Fruit fly (Drosophila melanogaster) whole organism, embryonic: ENCODE results near the gene brat.

Experiments
- Atf-2 ChIP-seq: fragments of 200-800 bp; sonication (Bioruptor generic); optimal IDR thresholded peaks from 2 replicates; lab custom pipeline; 2016; ENCODE audit warnings: missing biosample characterization, missing genetic modification characterization
- Atf6 ChIP-seq: fragments of 200-800 bp; sonication (Bioruptor generic); IDR thresholded peaks from 2 replicates; pipeline ENCODE4 v1.3.6; 2022; ENCODE audit warnings: missing biosample characterization, missing genetic modification characterization
- Bgb ChIP-seq: fragments of 200-800 bp; sonication (Bioruptor generic); IDR thresholded peaks from 2 replicates; pipeline ENCODE4 v1.3.6; 2022; ENCODE audit warnings: missing biosample characterization, missing genetic modification characterization; ENCODE audit not compliant: partially characterized antibody
- BtbVII ChIP-seq: fragments of 200-800 bp; sonication (Bioruptor generic); optimal IDR thresholded peaks from 3 replicates; lab custom pipeline; 2017; ENCODE audit warnings: missing biosample characterization, mild to moderate bottlenecking, missing genetic modification characterization
- CG1024 ChIP-seq: fragments of 200-800 bp; sonication (Bioruptor generic); IDR thresholded peaks from 2 replicates; pipeline ENCODE4 v1.3.6; 2022; ENCODE audit warnings: missing biosample characterization, missing genetic modification characterization
- CG10959 ChIP-seq: fragments of 200-800 bp; sonication (Bioruptor generic); IDR thresholded peaks from 2 replicates; pipeline ENCODE4 v1.3.6; 2022; ENCODE audit warnings: missing biosample characterization, missing genetic modification characterization
- CG11504 ChIP-seq: fragments of 200-800 bp; sonication (Bioruptor generic); optimal IDR thresholded peaks from 3 replicates; lab custom pipeline; 2019; ENCODE audit warnings: missing biosample characterization, mild to moderate bottlenecking, missing genetic modification characterization, moderate library complexity
- CG1233 ChIP-seq: fragments of 200-800 bp; sonication (Bioruptor generic); optimal IDR thresholded peaks from 4 replicates; lab custom pipeline; 2018; ENCODE audit warnings: missing biosample characterization, mild to moderate bottlenecking, missing genetic modification characterization
- CG14441 ChIP-seq: fragments of 200-800 bp; sonication (Bioruptor generic); IDR thresholded peaks from 2 replicates; pipeline ENCODE4 v1.3.6; 2022; ENCODE audit warnings: missing biosample characterization, missing genetic modification characterization
- CG15011 ChIP-seq: fragments of 200-800 bp; sonication (Bioruptor generic); optimal IDR thresholded peaks from 3 replicates; lab custom pipeline; 2018; ENCODE audit warnings: missing biosample characterization, mild to moderate bottlenecking, missing genetic modification characterization
- CG16813 ChIP-seq: fragments of 200-800 bp; sonication (Bioruptor generic); IDR thresholded peaks from 3 replicates; pipeline ENCODE4 v1.3.6; 2022; ENCODE audit warnings: missing biosample characterization, missing genetic modification characterization; ENCODE audit not compliant: partially characterized antibody
- CG17385 ChIP-seq: fragments of 200-800 bp; sonication (Bioruptor generic); optimal IDR thresholded peaks from 3 replicates; lab custom pipeline; 2018; ENCODE audit warnings: missing biosample characterization, mild to moderate bottlenecking, missing genetic modification characterization
- CG17802 ChIP-seq: fragments of 200-800 bp; sonication (Bioruptor generic); optimal IDR thresholded peaks from 2 replicates; lab custom pipeline; 2018; ENCODE audit warnings: missing biosample characterization, mild to moderate bottlenecking, missing genetic modification characterization, moderate library complexity
- CG18599 ChIP-seq: fragments of 200-800 bp; sonication (Bioruptor generic); optimal IDR thresholded peaks from 3 replicates; lab custom pipeline; 2017; ENCODE audit warnings: missing biosample characterization, missing genetic modification characterization, mild to moderate bottlenecking, moderate library complexity, missing genetic modification reagents
- CG4730 ChIP-seq: fragments of 200-800 bp; sonication (Bioruptor generic); IDR thresholded peaks from 2 replicates; pipeline ENCODE4 v1.3.6; 2022; ENCODE audit warnings: missing biosample characterization, missing genetic modification characterization
- CG5180 ChIP-seq: fragments of 200-800 bp; sonication (Bioruptor generic); optimal IDR thresholded peaks from 3 replicates; lab custom pipeline; 2017; ENCODE audit warnings: missing biosample characterization, missing genetic modification characterization, mild to moderate bottlenecking, moderate library complexity, missing genetic modification reagents
- CG5953 ChIP-seq: fragments of 200-800 bp; sonication (Bioruptor generic); IDR thresholded peaks from 2 replicates; pipeline ENCODE4 v1.3.6; 2022; ENCODE audit warnings: missing biosample characterization, missing genetic modification characterization
- CG6654 ChIP-seq: fragments of 200-800 bp; sonication (Bioruptor generic); optimal IDR thresholded peaks from 2 replicates; lab custom pipeline; 2017; ENCODE audit warnings: missing biosample characterization, mild to moderate bottlenecking, missing genetic modification characterization
- CG6765 ChIP-seq: fragments of 200-800 bp; sonication (Bioruptor generic); optimal IDR thresholded peaks from 3 replicates; lab custom pipeline; 2017; ENCODE audit warnings: missing biosample characterization, mild to moderate bottlenecking, missing genetic modification characterization
- CG6854 ChIP-seq: fragments of 200-800 bp; sonication (Bioruptor generic); optimal IDR thresholded peaks from 3 replicates; lab custom pipeline; 2017; ENCODE audit warnings: missing biosample characterization, mild to moderate bottlenecking, missing genetic modification characterization
- CG7271 ChIP-seq: fragments of 200-800 bp; sonication (Bioruptor generic); optimal IDR thresholded peaks from 2 replicates; lab custom pipeline; 2018; ENCODE audit warnings: missing biosample characterization, mild to moderate bottlenecking, missing genetic modification characterization, moderate library complexity
- CG7987 ChIP-seq: fragments of 200-800 bp; sonication (Bioruptor generic); optimal IDR thresholded peaks from 2 replicates; lab custom pipeline; 2018; ENCODE audit warnings: missing biosample characterization, mild to moderate bottlenecking, missing genetic modification characterization, moderate library complexity
- CG9797 ChIP-seq: fragments of 200-800 bp; sonication (Bioruptor generic); optimal IDR thresholded peaks from 3 replicates; lab custom pipeline; 2018; ENCODE audit warnings: missing biosample characterization, mild to moderate bottlenecking, missing genetic modification characterization
- Eip74EF ChIP-seq, 2 experiments: fragments of 200-800 bp in 1 of 2; fragments of >200 bp in 1 of 2; sonication (Bioruptor generic) in 1 of 2; optimal IDR thresholded peaks; 2 replicates each; lab custom pipeline; 2017 to 2019; ENCODE audit warnings: missing biosample characterization in 2 of 2, missing genetic modification characterization in 2 of 2, mild to moderate bottlenecking in 1 of 2, moderate library complexity in 1 of 2
- Fer2 ChIP-seq: fragments of 200-800 bp; sonication (Bioruptor generic); optimal IDR thresholded peaks from 2 replicates; lab custom pipeline; 2018; ENCODE audit warnings: missing biosample characterization, mild to moderate bottlenecking, missing genetic modification characterization, moderate library complexity
- Gsc ChIP-seq: fragments of 200-800 bp; sonication (Bioruptor generic); IDR thresholded peaks from 2 replicates; pipeline ENCODE4 v1.3.6; 2022; ENCODE audit warnings: missing biosample characterization, missing genetic modification characterization
- Lhr ChIP-seq: fragments of 200-800 bp; sonication (Bioruptor generic); optimal IDR thresholded peaks from 3 replicates; lab custom pipeline; 2017; ENCODE audit warnings: mild to moderate bottlenecking, missing biosample characterization, missing genetic modification reagents, missing genetic modification characterization
- Lpt ChIP-seq: fragments of >200 bp; optimal IDR thresholded peaks from 2 replicates; lab custom pipeline; 2018; ENCODE audit warnings: missing biosample characterization, missing genetic modification characterization
- MTF-1 ChIP-seq: fragments of 200-800 bp; sonication (Bioruptor generic); optimal IDR thresholded peaks from 2 replicates; lab custom pipeline; 2018; ENCODE audit warnings: missing biosample characterization, mild to moderate bottlenecking, missing genetic modification characterization, borderline replicate concordance
- Nf-YB ChIP-seq: fragments of 200-800 bp; sonication (Bioruptor generic); optimal IDR thresholded peaks from 3 replicates; lab custom pipeline; 2019; ENCODE audit warnings: missing biosample characterization, mild to moderate bottlenecking, missing genetic modification characterization, moderate library complexity
- Stat92E ChIP-seq, 3 experiments: fragments of >200 bp in 2 of 3; fragments of 200-800 bp in 1 of 3; sonication (Bioruptor generic) in 1 of 3; optimal IDR thresholded peaks; 2 replicates each; lab custom pipeline; 2017 to 2019; ENCODE audit warnings: missing biosample characterization in 3 of 3, missing genetic modification characterization in 3 of 3, mild to moderate bottlenecking in 1 of 3, moderate library complexity in 1 of 3
- YL-1 ChIP-seq: fragments of 200-800 bp; sonication (Bioruptor generic); optimal IDR thresholded peaks from 3 replicates; lab custom pipeline; 2017; ENCODE audit warnings: missing biosample characterization, mild to moderate bottlenecking, missing genetic modification characterization
- abd-A ChIP-seq: fragments of 200-800 bp; sonication (Bioruptor generic); optimal IDR thresholded peaks from 3 replicates; lab custom pipeline; 2019; ENCODE audit warnings: missing biosample characterization, mild to moderate bottlenecking, missing genetic modification characterization, moderate library complexity
- cas ChIP-seq: fragments of 200-800 bp; sonication (Bioruptor generic); IDR thresholded peaks from 2 replicates; pipeline ENCODE4 v1.3.6; 2022; ENCODE audit warnings: missing biosample characterization, missing genetic modification characterization
- dm ChIP-seq: fragments of 200-800 bp; sonication (Bioruptor generic); optimal IDR thresholded peaks from 3 replicates; lab custom pipeline; 2016; ENCODE audit warnings: missing biosample characterization, missing genetic modification characterization
- en ChIP-seq: fragments of 200-800 bp; sonication (Bioruptor generic); optimal IDR thresholded peaks from 2 replicates; lab custom pipeline; 2016; ENCODE audit warnings: missing biosample characterization, missing genetic modification characterization
- grau ChIP-seq: fragments of 200-800 bp; optimal IDR thresholded peaks from 3 replicates; lab custom pipeline; 2019; ENCODE audit warnings: missing biosample characterization, mild to moderate bottlenecking, missing genetic modification characterization, moderate library complexity
- gro ChIP-seq: fragments of 200-800 bp; sonication (Bioruptor generic); optimal IDR thresholded peaks from 2 replicates; lab custom pipeline; 2016; ENCODE audit warnings: missing biosample characterization, missing genetic modification characterization
- hbn ChIP-seq: fragments of 200-800 bp; sonication (Bioruptor generic); IDR thresholded peaks from 2 replicates; pipeline ENCODE4 v1.3.6; 2022; ENCODE audit warnings: missing biosample characterization, missing genetic modification characterization; ENCODE audit not compliant: partially characterized antibody
- ind ChIP-seq: fragments of 200-800 bp; sonication (Bioruptor generic); optimal IDR thresholded peaks from 3 replicates; lab custom pipeline; 2016; ENCODE audit warnings: missing biosample characterization, missing genetic modification characterization
- nau ChIP-seq: fragments of 200-800 bp; sonication (Bioruptor generic); optimal IDR thresholded peaks from 3 replicates; lab custom pipeline; 2017; ENCODE audit warnings: missing biosample characterization, mild to moderate bottlenecking, missing genetic modification characterization, missing genetic modification reagents
- nmo ChIP-seq: fragments of 200-800 bp; sonication (Bioruptor generic); optimal IDR thresholded peaks from 2 replicates; lab custom pipeline; 2018; ENCODE audit warnings: missing biosample characterization, mild to moderate bottlenecking, missing genetic modification characterization, moderate library complexity
- odd ChIP-seq: fragments of 200-800 bp; sonication (Bioruptor generic); optimal IDR thresholded peaks from 2 replicates; lab custom pipeline; 2017; ENCODE audit warnings: missing biosample characterization, mild to moderate bottlenecking, missing genetic modification characterization
- run ChIP-seq: fragments of 200-800 bp; sonication (Bioruptor generic); optimal IDR thresholded peaks from 3 replicates; lab custom pipeline; 2018; ENCODE audit warnings: missing biosample characterization, mild to moderate bottlenecking, missing genetic modification characterization
- sqz ChIP-seq: fragments of 200-800 bp; sonication (Bioruptor generic); optimal IDR thresholded peaks from 3 replicates; lab custom pipeline; 2018; ENCODE audit warnings: missing biosample characterization, mild to moderate bottlenecking, missing genetic modification characterization
- stwl ChIP-seq: fragments of 200-800 bp; sonication (Bioruptor generic); optimal IDR thresholded peaks from 3 replicates; lab custom pipeline; 2018; ENCODE audit warnings: missing biosample characterization, mild to moderate bottlenecking, missing genetic modification characterization, moderate library complexity
- zf30C ChIP-seq: fragments of 200-800 bp; sonication (Bioruptor generic); optimal IDR thresholded peaks from 3 replicates; lab custom pipeline; 2018; ENCODE audit warnings: missing biosample characterization, mild to moderate bottlenecking, missing genetic modification characterization

Gene brat

DNA sequence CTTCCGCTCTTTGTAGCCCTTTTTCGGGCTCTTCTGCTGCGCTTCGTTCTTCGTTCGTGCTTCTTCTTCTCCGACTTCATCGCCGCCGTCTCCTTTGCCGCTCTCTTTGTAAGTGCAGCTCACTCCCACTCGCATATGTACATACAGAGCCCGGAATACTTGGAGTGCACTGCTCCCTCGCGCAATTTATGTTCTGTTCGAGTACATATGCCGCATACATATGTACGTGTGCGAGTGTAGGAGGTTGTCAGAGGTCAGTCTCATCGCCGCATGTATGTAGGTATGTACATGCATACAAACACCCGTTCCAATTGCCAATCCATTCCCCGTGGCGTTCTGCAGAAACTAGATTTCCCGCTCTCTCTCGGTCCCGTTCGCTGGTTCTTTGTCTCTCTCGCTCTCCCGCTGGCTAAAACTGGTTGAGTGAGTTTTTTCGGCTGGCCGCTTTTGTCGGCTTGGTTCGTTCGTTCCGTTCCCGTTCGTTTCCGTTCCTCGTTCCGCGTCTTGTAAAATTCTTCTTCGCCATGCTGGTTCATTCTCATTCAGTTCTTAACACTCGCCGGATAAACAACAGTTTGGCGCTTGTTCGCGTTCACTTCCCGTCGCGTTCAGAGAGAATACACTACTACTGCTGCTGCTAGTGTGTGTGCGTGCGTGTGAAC lies 24.5 kb downstream of the brat start (continued):
- TF ChIP-seq cas (peak; percentile 30; the same call in 1 of the 2 replicates), nmo (GFP tag; lab: Kevin White, UChicago) (no peak), CG6654 (no peak), run (tag; lab: Kevin White, UChicago) (peak; percentile 21), Lpt (GFP tag; lab: Kevin White, UChicago) (no peak), zf30C (GFP tag; lab: Kevin White, UChicago) (peak; percentile 41), dm (GFP tag; lab: Kevin White, UChicago) (peak; percentile 83), en (GFP tag; lab: Kevin White, UChicago) (no peak), gro (peak; percentile 63), stwl (tag; lab: Kevin White, UChicago) (peak; percentile 0), Atf6 (GFP tag; lab: Robert Waterston, UW) (0 out of 2 replicates have a peak, but pooled peaks have one; percentile 18), CG18599 (peak; percentile 54), CG11504 (tag; lab: Kevin White, UChicago) (peak; percentile 4), Gsc (GFP tag; lab: Robert Waterston, UW) (no peak), MTF-1 (GFP tag; lab: Kevin White, UChicago) (peak; percentile 49), BtbVII (peak; percentile 44), grau (tag; lab: Kevin White, UChicago) (peak; percentile 51), Stat92E (GFP tag; optimal IDR thresholded peaks at IDR 0.05; lab: Kevin White, UChicago) (peak in 1 of 3 experiments; percentile 80), CG6765 (GFP tag; lab: Kevin White, UChicago) (peak; percentile 73), sqz (peak; percentile 79), CG17802 (tag; lab: Kevin White, UChicago) (peak; percentile 3), CG7271 (peak; percentile 30), YL-1 (peak; percentile 3), CG15011 (GFP tag; lab: Kevin White, UChicago) (no peak), CG17385 (GFP tag; lab: Kevin White, UChicago) (peak; percentile 86), Lhr (GFP tag; lab: Kevin White, UChicago) (no peak), Nf-YB (GFP tag; lab: Kevin White, UChicago) (no peak), nau (GFP tag; lab: Kevin White, UChicago) (peak; percentile 14), CG1233 (no peak), CG9797 (GFP tag; lab: Kevin White, UChicago) (no peak), Eip74EF (GFP tag; optimal IDR thresholded peaks at IDR 0.05; lab: Kevin White, UChicago) (peak in 1 of 2 experiments; percentile 76), ind (no peak), CG1024 (GFP tag; lab: Robert Waterston, UW) (0 out of 2 replicates have a peak, but pooled peaks have one; percentile 9), CG10959 (GFP tag; lab: Robert Waterston, UW) (no peak), CG5180 (GFP tag; lab: Kevin White, UChicago) (peak; percentile 50), CG6854 (GFP tag; lab: Kevin White, UChicago) (peak; percentile 62), Bgb (peak; percentile 56; the same call in 1 of the 2 replicates), CG4730 (GFP tag; lab: Robert Waterston, UW) (no peak), hbn (GFP tag; lab: Robert Waterston, UW) (0 out of 2 replicates have a peak, but pooled peaks have one; percentile 16), CG14441 (GFP tag; lab: Robert Waterston, UW) (no peak), CG7987 (peak; percentile 67), CG16813 (peak; percentile 15; the same call in 2 of the 3 replicates), abd-A (peak; percentile 70), odd (GFP tag; lab: Kevin White, UChicago) (peak; percentile 20), Atf-2 (GFP tag; lab: Kevin White, UChicago) (peak; percentile 8), CG5953 (GFP tag; lab: Robert Waterston, UW) (0 out of 2 replicates have a peak, but pooled peaks have one; percentile 9), Fer2 (no peak)
